Fruit fly (Drosophila melanogaster) whole organism, embryonic: ENCODE results near the gene CG17450.
A peak's percentile ranks its signal among the peaks of the same experiment; 100 is the strongest.

Experiments used
- BEAF-32 ChIP-seq: fragments of 200-800 bp; sonication (Bioruptor generic); optimal IDR thresholded peaks from 3 replicates; lab custom pipeline; 2017; ENCODE audit warnings: missing biosample characterization, missing genetic modification characterization, mild to moderate bottlenecking, moderate library complexity, missing genetic modification reagents
- CG10147 ChIP-seq: fragments of 200-800 bp; sonication (Bioruptor generic); optimal IDR thresholded peaks from 2 replicates; lab custom pipeline; 2019; ENCODE audit warnings: missing biosample characterization, mild to moderate bottlenecking, missing genetic modification characterization, moderate library complexity
- CG10267 ChIP-seq: fragments of 200-800 bp; sonication (Bioruptor generic); optimal IDR thresholded peaks from 2 replicates; lab custom pipeline; 2018; ENCODE audit warnings: missing biosample characterization, mild to moderate bottlenecking, missing genetic modification characterization, moderate library complexity
- CG10462 ChIP-seq: fragments of 200-800 bp; sonication (Bioruptor generic); optimal IDR thresholded peaks from 2 replicates; lab custom pipeline; 2016; ENCODE audit warnings: missing biosample characterization, missing genetic modification characterization
- CG11504 ChIP-seq: fragments of 200-800 bp; sonication (Bioruptor generic); optimal IDR thresholded peaks from 3 replicates; lab custom pipeline; 2019; ENCODE audit warnings: missing biosample characterization, mild to moderate bottlenecking, missing genetic modification characterization, moderate library complexity
- CG12071 ChIP-seq: fragments of 200-800 bp; sonication (Bioruptor generic); optimal IDR thresholded peaks from 3 replicates; lab custom pipeline; 2018; ENCODE audit warnings: missing biosample characterization, mild to moderate bottlenecking, missing genetic modification characterization
- CG12104 ChIP-seq: fragments of 200-800 bp; sonication (Bioruptor generic); optimal IDR thresholded peaks from 3 replicates; lab custom pipeline; 2016; ENCODE audit warnings: missing biosample characterization, missing genetic modification characterization
- CG12219 ChIP-seq: fragments of 200-800 bp; sonication (Bioruptor generic); optimal IDR thresholded peaks from 3 replicates; lab custom pipeline; 2018; ENCODE audit warnings: missing biosample characterization, mild to moderate bottlenecking, missing genetic modification characterization
- CG1233 ChIP-seq: fragments of 200-800 bp; sonication (Bioruptor generic); optimal IDR thresholded peaks from 4 replicates; lab custom pipeline; 2018; ENCODE audit warnings: missing biosample characterization, mild to moderate bottlenecking, missing genetic modification characterization
- CG16863 ChIP-seq: fragments of 200-800 bp; sonication (Bioruptor generic); optimal IDR thresholded peaks from 3 replicates; lab custom pipeline; 2016; ENCODE audit warnings: missing biosample characterization, missing genetic modification characterization
- CG17186 ChIP-seq: fragments of 200-800 bp; sonication (Bioruptor generic); optimal IDR thresholded peaks from 3 replicates; lab custom pipeline; 2017; ENCODE audit warnings: missing biosample characterization, missing genetic modification reagents, missing genetic modification characterization
- CG17612 ChIP-seq: fragments of 200-800 bp; sonication (Bioruptor generic); IDR thresholded peaks from 2 replicates; pipeline ENCODE4 v1.3.6; 2022; ENCODE audit warnings: missing biosample characterization, missing genetic modification characterization
- CG17829 ChIP-seq: fragments of 200-800 bp; optimal IDR thresholded peaks from 2 replicates; lab custom pipeline; 2019; ENCODE audit warnings: missing biosample characterization, mild to moderate bottlenecking, missing genetic modification characterization, moderate library complexity
- CG1792 ChIP-seq: fragments of 200-800 bp; sonication (Bioruptor generic); optimal IDR thresholded peaks from 2 replicates; lab custom pipeline; 2016; ENCODE audit warnings: missing biosample characterization, missing genetic modification characterization
- CG1832 ChIP-seq: fragments of 200-800 bp; sonication (Bioruptor generic); optimal IDR thresholded peaks from 2 replicates; lab custom pipeline; 2017; ENCODE audit warnings: missing biosample characterization, mild to moderate bottlenecking, missing genetic modification characterization, inconsistent platforms
- CG30431 ChIP-seq: fragments of 200-800 bp; sonication (Bioruptor generic); optimal IDR thresholded peaks from 2 replicates; lab custom pipeline; 2017; ENCODE audit warnings: missing biosample characterization, missing genetic modification characterization
- CG3065 ChIP-seq: fragments of 200-800 bp; sonication (Bioruptor generic); optimal IDR thresholded peaks from 2 replicates; lab custom pipeline; 2016; ENCODE audit warnings: missing biosample characterization, missing genetic modification characterization
- CG34224 ChIP-seq: fragments of 200-800 bp; sonication (Bioruptor generic); IDR thresholded peaks from 3 replicates; pipeline ENCODE4 v1.3.6; 2022; ENCODE audit warnings: missing biosample characterization, missing genetic modification characterization; ENCODE audit not compliant: partially characterized antibody
- CG3726 ChIP-seq: fragments of 200-800 bp; sonication (Bioruptor generic); IDR thresholded peaks from 3 replicates; pipeline ENCODE4, ENCODE4 v1.3.6; 2022; ENCODE audit warnings: missing biosample characterization, missing genetic modification characterization
- CG3847 ChIP-seq: fragments of 200-800 bp; sonication (Bioruptor generic); IDR thresholded peaks from 2 replicates; pipeline ENCODE4 v1.3.6; 2022; ENCODE audit warnings: missing biosample characterization, missing genetic modification characterization
- CG6175 ChIP-seq: fragments of 200-800 bp; sonication (Bioruptor generic); IDR thresholded peaks from 3 replicates; pipeline ENCODE4 v1.3.6; 2022; ENCODE audit warnings: missing biosample characterization, missing genetic modification characterization
- CG9817 ChIP-seq: fragments of 200-800 bp; sonication (Bioruptor generic); optimal IDR thresholded peaks from 2 replicates; lab custom pipeline; 2018; ENCODE audit warnings: missing biosample characterization, mild to moderate bottlenecking, missing genetic modification characterization, moderate library complexity
- Dip3 ChIP-seq: fragments of 200-800 bp; sonication (Bioruptor generic); optimal IDR thresholded peaks from 3 replicates; lab custom pipeline; 2016; ENCODE audit warnings: missing biosample characterization, missing genetic modification characterization
- Elba2 ChIP-seq: fragments of 200-800 bp; sonication (Bioruptor generic); optimal IDR thresholded peaks from 3 replicates; lab custom pipeline; 2016; ENCODE audit warnings: missing biosample characterization, missing genetic modification characterization
- Ets65A ChIP-seq: fragments of 200-800 bp; sonication (Bioruptor generic); peaks from one replicate; lab custom pipeline; 2016; ENCODE audit warnings: missing biosample characterization, missing genetic modification characterization
- Fer3 ChIP-seq: fragments of 200-800 bp; sonication (Bioruptor generic); optimal IDR thresholded peaks from 2 replicates; lab custom pipeline; 2018; ENCODE audit warnings: missing biosample characterization, mild to moderate bottlenecking, missing genetic modification characterization, moderate library complexity
- H15 ChIP-seq: fragments of 200-800 bp; sonication (Bioruptor generic); IDR thresholded peaks from 3 replicates; pipeline ENCODE4 v1.3.6; 2022; ENCODE audit warnings: missing biosample characterization, missing genetic modification characterization
- HLHmδ ChIP-seq: fragments of 200-800 bp; sonication (Bioruptor generic); optimal IDR thresholded peaks from 2 replicates; lab custom pipeline; 2018; ENCODE audit warnings: missing biosample characterization, mild to moderate bottlenecking, missing genetic modification characterization, moderate library complexity
- Hr39 ChIP-seq: fragments of >200 bp; optimal IDR thresholded peaks from 2 replicates; lab custom pipeline; 2017
- Max ChIP-seq: fragments of 200-800 bp; sonication (Bioruptor generic); optimal IDR thresholded peaks from 2 replicates; lab custom pipeline; 2016; ENCODE audit warnings: missing biosample characterization, mild to moderate bottlenecking, missing genetic modification characterization
- Optix ChIP-seq: fragments of 200-800 bp; sonication (Bioruptor generic); IDR thresholded peaks from 3 replicates; pipeline ENCODE4 v1.3.6; 2022; ENCODE audit warnings: missing biosample characterization, missing genetic modification characterization
- Rfx ChIP-seq: fragments of 200-800 bp; sonication (Bioruptor generic); IDR thresholded peaks from 2 replicates; pipeline ENCODE4 v1.3.6; 2022; ENCODE audit warnings: missing biosample characterization, missing genetic modification characterization
- Spps ChIP-seq: fragments of 200-800 bp; sonication (Bioruptor generic); optimal IDR thresholded peaks from 2 replicates; lab custom pipeline; 2018; ENCODE audit warnings: missing biosample characterization, mild to moderate bottlenecking, missing genetic modification characterization
- ase ChIP-seq: fragments of 200-800 bp; sonication (Bioruptor generic); IDR thresholded peaks from 3 replicates; pipeline ENCODE4 v1.3.6; 2022; ENCODE audit warnings: missing biosample characterization, missing genetic modification characterization
- bigmax ChIP-seq: fragments of 200-800 bp; sonication (Bioruptor generic); optimal IDR thresholded peaks from 2 replicates; lab custom pipeline; 2018; ENCODE audit warnings: missing biosample characterization, mild to moderate bottlenecking, missing genetic modification characterization
- cad ChIP-seq: fragments of >200 bp; optimal IDR thresholded peaks from 2 replicates; lab custom pipeline; 2017; ENCODE audit warnings: missing biosample characterization, missing genetic modification characterization
- chn ChIP-seq: fragments of 200-800 bp; sonication (Bioruptor generic); optimal IDR thresholded peaks from 2 replicates; lab custom pipeline; 2016; ENCODE audit warnings: missing biosample characterization, missing genetic modification characterization
- corto ChIP-seq: fragments of 200-800 bp; sonication (Bioruptor generic); optimal IDR thresholded peaks from 2 replicates; lab custom pipeline; 2016; ENCODE audit warnings: missing biosample characterization, mild to moderate bottlenecking, missing genetic modification characterization, moderate library complexity
- croc ChIP-seq: fragments of 200-800 bp; sonication (Bioruptor generic); conservative IDR thresholded peaks from 3 replicates; pipeline ENCODE4 v1.3.6; 2022; ENCODE audit warnings: missing biosample characterization, missing genetic modification characterization
- disco-r ChIP-seq: fragments of 200-800 bp; sonication (Bioruptor generic); optimal IDR thresholded peaks from 2 replicates; lab custom pipeline; 2016; ENCODE audit warnings: missing biosample characterization, missing genetic modification characterization
- exex ChIP-seq: fragments of 200-800 bp; sonication (Bioruptor generic); optimal IDR thresholded peaks from 4 replicates; lab custom pipeline; 2018; ENCODE audit warnings: missing biosample characterization, mild to moderate bottlenecking, missing genetic modification characterization, moderate library complexity
- her ChIP-seq: fragments of 200-800 bp; sonication (Bioruptor generic); optimal IDR thresholded peaks from 2 replicates; lab custom pipeline; 2016; ENCODE audit warnings: missing biosample characterization, missing genetic modification characterization
- lilli ChIP-seq: fragments of 200-800 bp; sonication (Bioruptor generic); optimal IDR thresholded peaks from 3 replicates; lab custom pipeline; 2016; ENCODE audit warnings: missing biosample characterization, missing genetic modification characterization
- pros ChIP-seq: fragments of 200-800 bp; sonication (Bioruptor generic); optimal IDR thresholded peaks from 3 replicates; lab custom pipeline; 2019; ENCODE audit warnings: missing biosample characterization, mild to moderate bottlenecking, missing genetic modification characterization, moderate library complexity
- slou ChIP-seq: fragments of 200-800 bp; sonication (Bioruptor generic); optimal IDR thresholded peaks from 3 replicates; lab custom pipeline; 2016; ENCODE audit warnings: missing biosample characterization, missing genetic modification characterization
- sr ChIP-seq: fragments of 200-800 bp; sonication (Bioruptor generic); IDR thresholded peaks from 3 replicates; pipeline ENCODE4 v1.3.6; 2022; ENCODE audit warnings: missing biosample characterization, missing genetic modification characterization
- stwl ChIP-seq: fragments of 200-800 bp; sonication (Bioruptor generic); optimal IDR thresholded peaks from 3 replicates; lab custom pipeline; 2018; ENCODE audit warnings: missing biosample characterization, mild to moderate bottlenecking, missing genetic modification characterization, moderate library complexity
- tap ChIP-seq: fragments of 200-800 bp; optimal IDR thresholded peaks from 3 replicates; lab custom pipeline; 2019; ENCODE audit warnings: missing biosample characterization, mild to moderate bottlenecking, missing genetic modification characterization, moderate library complexity
- tna ChIP-seq: fragments of 200-800 bp; sonication (Bioruptor generic); IDR thresholded peaks from 2 replicates; pipeline ENCODE4 v1.3.6; 2022; ENCODE audit warnings: missing biosample characterization, missing genetic modification characterization; ENCODE audit not compliant: partially characterized antibody
- trh ChIP-seq: fragments of 200-800 bp; sonication (Bioruptor generic); optimal IDR thresholded peaks from 2 replicates; lab custom pipeline; 2016; ENCODE audit warnings: missing biosample characterization, missing genetic modification characterization
- tx ChIP-seq: fragments of 200-800 bp; sonication (Bioruptor generic); optimal IDR thresholded peaks from 2 replicates; lab custom pipeline; 2016; ENCODE audit warnings: missing biosample characterization, missing genetic modification characterization
- unpg ChIP-seq: fragments of 200-800 bp; sonication (Bioruptor generic); optimal IDR thresholded peaks from 3 replicates; lab custom pipeline; 2018; ENCODE audit warnings: missing biosample characterization, mild to moderate bottlenecking, missing genetic modification characterization, moderate library complexity

The CG17450 gene

DNA sequence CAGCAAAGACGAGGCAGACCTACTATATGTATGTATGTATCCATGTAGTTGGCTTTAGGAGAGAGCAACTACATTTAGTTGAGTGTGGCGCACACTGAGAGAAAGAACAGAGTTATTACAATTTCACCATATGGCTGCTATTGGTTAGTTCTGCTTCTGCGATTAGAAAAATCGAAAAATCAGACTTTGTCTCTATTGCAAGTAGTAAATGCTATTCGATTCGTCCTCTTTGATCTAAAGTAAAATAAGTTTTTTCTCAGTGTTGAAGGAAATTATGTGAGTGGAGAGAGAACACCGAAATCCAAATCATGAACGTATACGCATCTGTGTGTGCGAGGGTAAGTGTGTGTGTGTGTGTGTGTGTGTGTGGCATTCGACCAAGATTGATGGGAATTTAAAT is 14.8 kb downstream of the CG17450 start (continued):
- peak; percentile 12 for TF ChIP-seq bigmax (GFP tag; lab: Kevin White, UChicago)
- peak; percentile 84 for TF ChIP-seq CG16863 (GFP tag; lab: Kevin White, UChicago)
- peak; percentile 90 for TF ChIP-seq croc (GFP tag; lab: Robert Waterston, UW)
- peak; percentile 65 for TF ChIP-seq lilli (GFP tag; lab: Kevin White, UChicago)
- TF ChIP-seq slou = peak; percentile 46
- peak; percentile 63 for TF ChIP-seq CG17186 (GFP tag; lab: Kevin White, UChicago)
- TF ChIP-seq Ets65A = peak; percentile 98
- peak; percentile 48; the same call in 1 of the 2 replicates for TF ChIP-seq CG17612 (GFP tag; lab: Robert Waterston, UW)
- TF ChIP-seq her (GFP tag; lab: Kevin White, UChicago) = peak; percentile 79
- peak; percentile 56 for TF ChIP-seq CG1792 (GFP tag; lab: Kevin White, UChicago)
- peak; percentile 80 for TF ChIP-seq Spps
- peak; percentile 52 for TF ChIP-seq disco-r
- peak; percentile 44 for TF ChIP-seq CG3065 (GFP tag; lab: Kevin White, UChicago)
- TF ChIP-seq CG1233 (GFP tag; lab: Kevin White, UChicago) = peak; percentile 77
- peak; percentile 47 for TF ChIP-seq Elba2
- no peak for TF ChIP-seq CG34224 (GFP tag; lab: Robert Waterston, UW)
- TF ChIP-seq unpg (GFP tag; lab: Kevin White, UChicago) = peak; percentile 88
- peak; percentile 56 for TF ChIP-seq CG10147 (GFP tag; lab: Kevin White, UChicago)
- peak; percentile 50 for TF ChIP-seq CG12104
- peak; percentile 93 for TF ChIP-seq CG17829
- no peak for TF ChIP-seq CG6175 (GFP tag; lab: Robert Waterston, UW)
- TF ChIP-seq chn (GFP tag; lab: Kevin White, UChicago) = peak; percentile 74
- TF ChIP-seq pros (GFP tag; lab: Kevin White, UChicago) = no peak
- peak; percentile 83; the same call in 2 of the 3 replicates for TF ChIP-seq CG3726 (GFP tag; lab: Robert Waterston, UW)
- TF ChIP-seq Fer3 (tag; lab: Kevin White, UChicago) = peak; percentile 73
- no peak for TF ChIP-seq trh (GFP tag; lab: Kevin White, UChicago)
- peak; percentile 55 for TF ChIP-seq stwl (tag; lab: Kevin White, UChicago)
- peak; percentile 76 for TF ChIP-seq CG30431 (GFP tag; lab: Kevin White, UChicago)
- TF ChIP-seq CG10267 (tag; lab: Kevin White, UChicago) = peak; percentile 85
- peak; percentile 77 for TF ChIP-seq H15
- no peak for TF ChIP-seq tna
- peak; percentile 66 for TF ChIP-seq Max (GFP tag; lab: Kevin White, UChicago)
- TF ChIP-seq Dip3 (GFP tag; lab: Kevin White, UChicago) = peak; percentile 56
- peak; percentile 79 for TF ChIP-seq Optix
- peak; percentile 75 for TF ChIP-seq CG12071 (GFP tag; lab: Kevin White, UChicago)
- TF ChIP-seq Rfx = no peak; the same call in 1 of the 2 replicates
- TF ChIP-seq exex (tag; lab: Kevin White, UChicago) = no peak
- peak; percentile 55; the same call in 2 of the 3 replicates for TF ChIP-seq sr (GFP tag; lab: Robert Waterston, UW)
- peak; percentile 53 for TF ChIP-seq CG10462
- TF ChIP-seq BEAF-32 = no peak
- TF ChIP-seq CG9817 = peak; percentile 77
- no peak for TF ChIP-seq Hr39 (lab: Kevin White, UChicago)
- peak; percentile 76 for TF ChIP-seq tx (GFP tag; lab: Kevin White, UChicago)
- TF ChIP-seq ase = peak; percentile 79; the same call in 2 of the 3 replicates
- peak; percentile 64 for TF ChIP-seq CG3847 (GFP tag; lab: Robert Waterston, UW)
- peak; percentile 82 for TF ChIP-seq tap
- TF ChIP-seq cad (GFP tag; lab: Kevin White, UChicago) = no peak
- peak; percentile 90 for TF ChIP-seq CG11504 (tag; lab: Kevin White, UChicago)
- no peak for TF ChIP-seq corto (GFP tag; lab: Kevin White, UChicago)
- no peak for TF ChIP-seq HLHmδ
- peak; percentile 78 for TF ChIP-seq CG12219 (GFP tag; lab: Kevin White, UChicago)
- TF ChIP-seq CG1832 (GFP tag; lab: Kevin White, UChicago) = no peak
